Worm (Caenorhabditis elegans) whole organism, early embryonic: ENCODE measurements around the gene sqv-1.

Experiments used
- aly-1 ChIP-seq: sonication (generic microtip); optimal IDR thresholded peaks from 2 replicates; lab custom pipeline; 2016; ENCODE audit warnings: missing genetic modification characterization, missing compliant biosample characterization
- ama-1 ChIP-seq: fragments of 150-350 bp; optimal IDR thresholded peaks from 2 replicates; lab custom pipeline; 2014
- flt-1 ChIP-seq: fragments of 200-800 bp; sonication (Bioruptor generic); IDR thresholded peaks from 2 replicates; pipeline ENCODE4 v1.3.6; 2022; ENCODE audit warnings: missing genetic modification characterization, missing compliant biosample characterization
- sea-1 ChIP-seq: fragments of 200-800 bp; sonication (Bioruptor generic); conservative IDR thresholded peaks from 2 replicates; pipeline ENCODE4 v1.3.6; 2022; ENCODE audit warnings: missing genetic modification characterization, missing compliant biosample characterization
- tbx-11 ChIP-seq: fragments of 200-800 bp; sonication (Bioruptor generic); IDR thresholded peaks from 2 replicates; pipeline ENCODE4 v1.3.6; 2022; ENCODE audit warnings: missing genetic modification characterization, missing compliant biosample characterization

DNA sequence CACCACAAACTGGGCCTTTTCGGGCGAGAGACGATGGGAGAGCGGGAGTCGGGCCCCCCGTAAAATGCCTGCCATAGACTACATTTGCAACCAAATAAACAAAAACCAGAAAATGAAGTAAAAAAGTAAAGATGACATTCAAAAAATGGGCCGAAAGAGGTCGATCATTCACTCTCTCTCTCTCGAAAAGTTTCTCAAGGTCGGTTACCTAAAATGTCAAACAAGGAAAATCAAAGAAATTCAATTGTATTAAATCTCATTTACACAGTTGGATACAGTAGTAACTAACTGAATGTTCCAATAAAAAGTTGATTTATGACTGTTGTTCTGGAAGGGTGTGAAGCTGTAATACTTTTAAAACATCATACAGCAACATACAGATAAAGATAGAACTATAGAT lies 42.1 kb upstream of the sqv-1 start:
- TF ChIP-seq aly-1 (tag; lab: Kevin White, UChicago) (no peak), sea-1 (GFP tag; lab: Robert Waterston, UW) (no peak), tbx-11 (no peak), ama-1 (lab: Kevin White, UChicago) (no peak), flt-1 (GFP tag; lab: Robert Waterston, UW) (no peak)
